Fruit fly (Drosophila melanogaster) whole organism, embryonic: Measurements from ENCODE around the gene CG11882.

ENCODE experiments used
- Abd-B ChIP-seq: fragments of 200-800 bp; sonication (Bioruptor generic); optimal IDR thresholded peaks from 2 replicates; lab custom pipeline; 2018; ENCODE audit warnings: missing biosample characterization, mild to moderate bottlenecking, missing genetic modification characterization, moderate library complexity
- Ada2b ChIP-seq: fragments of 200-800 bp; sonication (Bioruptor generic); IDR thresholded peaks from 2 replicates; pipeline ENCODE4 v1.3.6; 2022; ENCODE audit warnings: missing biosample characterization, missing genetic modification characterization
- Bteb2 ChIP-seq: fragments of 200-800 bp; sonication (Bioruptor generic); optimal IDR thresholded peaks from 2 replicates; lab custom pipeline; 2016; ENCODE audit warnings: missing biosample characterization, missing genetic modification characterization
- CG1024 ChIP-seq: fragments of 200-800 bp; sonication (Bioruptor generic); IDR thresholded peaks from 2 replicates; pipeline ENCODE4 v1.3.6; 2022; ENCODE audit warnings: missing biosample characterization, missing genetic modification characterization
- CG10979 ChIP-seq: fragments of 200-800 bp; sonication (Bioruptor generic); optimal IDR thresholded peaks from 2 replicates; lab custom pipeline; 2018; ENCODE audit warnings: missing biosample characterization, mild to moderate bottlenecking, missing genetic modification characterization, moderate library complexity
- CG11456 ChIP-seq: fragments of 200-800 bp; sonication (Bioruptor generic); IDR thresholded peaks from 3 replicates; pipeline ENCODE4 v1.3.6; 2022; ENCODE audit warnings: missing biosample characterization, missing genetic modification characterization
- CG12104 ChIP-seq: fragments of 200-800 bp; sonication (Bioruptor generic); optimal IDR thresholded peaks from 3 replicates; lab custom pipeline; 2016; ENCODE audit warnings: missing biosample characterization, missing genetic modification characterization
- CG12744 ChIP-seq: fragments of 200-800 bp; sonication (Bioruptor generic); optimal IDR thresholded peaks from 2 replicates; lab custom pipeline; 2016; ENCODE audit warnings: missing biosample characterization, missing genetic modification characterization
- CG14050 ChIP-seq: fragments of 200-800 bp; sonication (Bioruptor generic); IDR thresholded peaks from 3 replicates; pipeline ENCODE4 v1.3.6; 2022; ENCODE audit warnings: missing biosample characterization, missing genetic modification characterization
- CG15696 ChIP-seq: fragments of 200-800 bp; sonication (Bioruptor generic); optimal IDR thresholded peaks from 2 replicates; lab custom pipeline; 2019; ENCODE audit warnings: missing biosample characterization, mild to moderate bottlenecking, missing genetic modification characterization, moderate library complexity
- CG16863 ChIP-seq: fragments of 200-800 bp; sonication (Bioruptor generic); optimal IDR thresholded peaks from 3 replicates; lab custom pipeline; 2016; ENCODE audit warnings: missing biosample characterization, missing genetic modification characterization
- CG17361 ChIP-seq: fragments of 200-800 bp; sonication (Bioruptor generic); IDR thresholded peaks from 3 replicates; pipeline ENCODE4 v1.3.6; 2022; ENCODE audit warnings: missing biosample characterization, missing genetic modification characterization
- CG17568 ChIP-seq: fragments of 200-800 bp; sonication (Bioruptor generic); optimal IDR thresholded peaks from 2 replicates; lab custom pipeline; 2018; ENCODE audit warnings: missing biosample characterization, mild to moderate bottlenecking, missing genetic modification characterization, moderate library complexity
- CG18599 ChIP-seq: fragments of 200-800 bp; sonication (Bioruptor generic); optimal IDR thresholded peaks from 3 replicates; lab custom pipeline; 2017; ENCODE audit warnings: missing biosample characterization, missing genetic modification characterization, mild to moderate bottlenecking, moderate library complexity, missing genetic modification reagents
- CG6689 ChIP-seq: fragments of 200-800 bp; sonication (Bioruptor generic); IDR thresholded peaks from 2 replicates; pipeline ENCODE4 v1.3.6; 2022; ENCODE audit warnings: missing biosample characterization, missing genetic modification characterization
- CG7271 ChIP-seq: fragments of 200-800 bp; sonication (Bioruptor generic); optimal IDR thresholded peaks from 2 replicates; lab custom pipeline; 2018; ENCODE audit warnings: missing biosample characterization, mild to moderate bottlenecking, missing genetic modification characterization, moderate library complexity
- CG7987 ChIP-seq: fragments of 200-800 bp; sonication (Bioruptor generic); optimal IDR thresholded peaks from 2 replicates; lab custom pipeline; 2018; ENCODE audit warnings: missing biosample characterization, mild to moderate bottlenecking, missing genetic modification characterization, moderate library complexity
- CG9817 ChIP-seq: fragments of 200-800 bp; sonication (Bioruptor generic); optimal IDR thresholded peaks from 2 replicates; lab custom pipeline; 2018; ENCODE audit warnings: missing biosample characterization, mild to moderate bottlenecking, missing genetic modification characterization, moderate library complexity
- CrebB ChIP-seq: fragments of 200-800 bp; sonication (Bioruptor generic); optimal IDR thresholded peaks from 3 replicates; lab custom pipeline; 2018; ENCODE audit warnings: missing biosample characterization, mild to moderate bottlenecking, missing genetic modification characterization
- Dek ChIP-seq: fragments of 200-800 bp; sonication (Bioruptor generic); optimal IDR thresholded peaks from 3 replicates; lab custom pipeline; 2019; ENCODE audit warnings: missing biosample characterization, mild to moderate bottlenecking, missing genetic modification characterization, moderate library complexity
- Dip2 ChIP-seq: fragments of 200-800 bp; sonication (Bioruptor generic); IDR thresholded peaks from 2 replicates; pipeline ENCODE4 v1.3.6; 2022; ENCODE audit warnings: missing biosample characterization, missing genetic modification characterization
- ERR ChIP-seq: fragments of 200-800 bp; sonication (Bioruptor generic); optimal IDR thresholded peaks from 2 replicates; lab custom pipeline; 2016; ENCODE audit warnings: missing biosample characterization, missing genetic modification characterization
- Elba2 ChIP-seq: fragments of 200-800 bp; sonication (Bioruptor generic); optimal IDR thresholded peaks from 3 replicates; lab custom pipeline; 2016; ENCODE audit warnings: missing biosample characterization, missing genetic modification characterization
- MTF-1 ChIP-seq: fragments of 200-800 bp; sonication (Bioruptor generic); optimal IDR thresholded peaks from 2 replicates; lab custom pipeline; 2018; ENCODE audit warnings: missing biosample characterization, mild to moderate bottlenecking, missing genetic modification characterization, borderline replicate concordance
- Max ChIP-seq: fragments of 200-800 bp; sonication (Bioruptor generic); optimal IDR thresholded peaks from 2 replicates; lab custom pipeline; 2016; ENCODE audit warnings: missing biosample characterization, mild to moderate bottlenecking, missing genetic modification characterization
- NK7.1 ChIP-seq: fragments of 200-800 bp; sonication (Bioruptor generic); optimal IDR thresholded peaks from 3 replicates; lab custom pipeline; 2016; ENCODE audit warnings: missing biosample characterization, missing genetic modification characterization
- NfI ChIP-seq: fragments of 200-800 bp; sonication (Bioruptor generic); optimal IDR thresholded peaks from 3 replicates; lab custom pipeline; 2018; ENCODE audit warnings: missing biosample characterization, mild to moderate bottlenecking, missing genetic modification characterization, moderate library complexity
- PHDP ChIP-seq: fragments of 200-800 bp; sonication (Bioruptor generic); optimal IDR thresholded peaks from 3 replicates; lab custom pipeline; 2018; ENCODE audit warnings: missing biosample characterization, mild to moderate bottlenecking, missing genetic modification characterization, moderate library complexity
- Poxn ChIP-seq: fragments of 200-800 bp; sonication (Bioruptor generic); IDR thresholded peaks from 2 replicates; pipeline ENCODE4 v1.3.6; 2022; ENCODE audit warnings: missing biosample characterization, missing genetic modification characterization
- Sox102F ChIP-seq: fragments of 200-800 bp; sonication (Bioruptor generic); optimal IDR thresholded peaks from 2 replicates; lab custom pipeline; 2018; ENCODE audit warnings: missing biosample characterization, mild to moderate bottlenecking, missing genetic modification characterization, moderate library complexity
- Tbp ChIP-seq: fragments of >200 bp; optimal IDR thresholded peaks from 2 replicates; lab custom pipeline; 2018; ENCODE audit warnings: missing biosample characterization, missing genetic modification characterization
- Xrp1 ChIP-seq: fragments of 200-800 bp; sonication (Bioruptor generic); IDR thresholded peaks from 2 replicates; pipeline ENCODE4 v1.3.6; 2022; ENCODE audit warnings: missing biosample characterization, missing genetic modification characterization
- bab2 ChIP-seq: fragments of 200-800 bp; sonication (Bioruptor generic); optimal IDR thresholded peaks from 2 replicates; lab custom pipeline; 2016; ENCODE audit warnings: missing biosample characterization, missing genetic modification characterization
- bowl ChIP-seq: fragments of 200-800 bp; sonication (Bioruptor generic); IDR thresholded peaks from 2 replicates; pipeline ENCODE4 v1.3.6; 2022; ENCODE audit warnings: missing biosample characterization, missing genetic modification characterization
- cato ChIP-seq: fragments of 200-800 bp; sonication (Bioruptor generic); optimal IDR thresholded peaks from 2 replicates; lab custom pipeline; 2016; ENCODE audit warnings: missing biosample characterization, missing genetic modification characterization, borderline replicate concordance
- fru ChIP-seq: fragments of >200 bp; optimal IDR thresholded peaks from 2 replicates; lab custom pipeline; 2017
- gce ChIP-seq: fragments of 200-800 bp; sonication (Bioruptor generic); IDR thresholded peaks from 3 replicates; pipeline ENCODE4 v1.3.6; 2022; ENCODE audit warnings: missing biosample characterization, missing genetic modification characterization
- gcm2 ChIP-seq: fragments of 200-800 bp; sonication (Bioruptor generic); optimal IDR thresholded peaks from 2 replicates; lab custom pipeline; 2016; ENCODE audit warnings: missing biosample characterization, missing genetic modification characterization
- gem ChIP-seq: fragments of 200-800 bp; sonication (Bioruptor generic); optimal IDR thresholded peaks from 2 replicates; lab custom pipeline; 2019; ENCODE audit warnings: missing biosample characterization, mild to moderate bottlenecking, missing genetic modification characterization, moderate library complexity
- insv ChIP-seq, 2 experiments: fragments of 200-800 bp; sonication (Bioruptor generic); optimal IDR thresholded peaks; 3 replicates each; lab custom pipeline; 2016 to 2018; ENCODE audit warnings: missing biosample characterization in 2 of 2, missing genetic modification characterization in 2 of 2
- knrl ChIP-seq: fragments of 200-800 bp; sonication (Bioruptor generic); IDR thresholded peaks from 3 replicates; pipeline ENCODE4 v1.3.6; 2022; ENCODE audit warnings: missing biosample characterization, missing genetic modification characterization; ENCODE audit not compliant: partially characterized antibody
- luna ChIP-seq: fragments of 200-800 bp; sonication (Bioruptor generic); optimal IDR thresholded peaks from 2 replicates; lab custom pipeline; 2016; ENCODE audit warnings: missing biosample characterization, missing genetic modification characterization
- mirr ChIP-seq: fragments of 200-800 bp; sonication (Bioruptor generic); optimal IDR thresholded peaks from 3 replicates; lab custom pipeline; 2018; ENCODE audit warnings: missing biosample characterization, mild to moderate bottlenecking, missing genetic modification characterization
- run ChIP-seq: fragments of 200-800 bp; sonication (Bioruptor generic); optimal IDR thresholded peaks from 3 replicates; lab custom pipeline; 2018; ENCODE audit warnings: missing biosample characterization, mild to moderate bottlenecking, missing genetic modification characterization
- sqz ChIP-seq: fragments of 200-800 bp; sonication (Bioruptor generic); optimal IDR thresholded peaks from 3 replicates; lab custom pipeline; 2018; ENCODE audit warnings: missing biosample characterization, mild to moderate bottlenecking, missing genetic modification characterization
- tll ChIP-seq, 2 experiments: fragments of 200-800 bp in 1 of 2; fragments of >200 bp in 1 of 2; sonication (Bioruptor generic) in 1 of 2; optimal IDR thresholded peaks; 2 replicates each; lab custom pipeline; 2017 to 2019; ENCODE audit warnings: missing biosample characterization in 2 of 2, missing genetic modification characterization in 2 of 2, mild to moderate bottlenecking in 1 of 2, moderate library complexity in 1 of 2
- zen2 ChIP-seq: fragments of 200-800 bp; sonication (Bioruptor generic); IDR thresholded peaks from 3 replicates; pipeline ENCODE4 v1.3.6; 2022; ENCODE audit warnings: missing biosample characterization, missing genetic modification characterization; ENCODE audit not compliant: partially characterized antibody
- zfh1 ChIP-seq: fragments of 200-800 bp; sonication (Bioruptor generic); IDR thresholded peaks from 3 replicates; pipeline ENCODE4 v1.3.6; 2022; ENCODE audit warnings: missing biosample characterization, missing genetic modification characterization

CG11882 gene

dm6 chr3R:29122817-29123611, 25.0 kb downstream of the CG11882 start, which contains the start of the genes yem and Ctl2 (continued):
- TF ChIP-seq run (tag; lab: Kevin White, UChicago) (no peak), NK7.1 (peak; percentile 42), CrebB (tag; lab: Kevin White, UChicago) (no peak), cato (peak; percentile 57), gce (GFP tag; lab: Robert Waterston, UW) (peak; percentile 29; the same call in 1 of the 3 replicates), fru (no peak), Ada2b (GFP tag; lab: Robert Waterston, UW) (no peak; the same call in 1 of the 2 replicates), CG7271 (no peak), Poxn (no peak), gcm2 (GFP tag; lab: Kevin White, UChicago) (peak; percentile 46), gem (tag; lab: Kevin White, UChicago) (peak; percentile 71), CG1024 (GFP tag; lab: Robert Waterston, UW) (peak; percentile 25; the same call in 1 of the 2 replicates), Dek (tag; lab: Kevin White, UChicago) (peak; percentile 67), Tbp (GFP tag; lab: Kevin White, UChicago) (peak; percentile 24), Max (GFP tag; lab: Kevin White, UChicago) (peak; percentile 81), CG10979 (peak; percentile 32), CG14050 (GFP tag; lab: Robert Waterston, UW) (no peak; the same call in 2 of the 3 replicates), mirr (peak; percentile 6), ERR (GFP tag; lab: Kevin White, UChicago) (no peak), zen2 (GFP tag; lab: Robert Waterston, UW) (no peak), bowl (GFP tag; lab: Robert Waterston, UW) (no peak), CG15696 (tag; lab: Kevin White, UChicago) (peak; percentile 49), Abd-B (GFP tag; lab: Kevin White, UChicago) (peak; percentile 76), sqz (no peak), insv (GFP tag; optimal IDR thresholded peaks at IDR 0.05; lab: Kevin White, UChicago) (peak; percentile 13 to 38), Sox102F (GFP tag; lab: Kevin White, UChicago) (peak; percentile 59), Elba2 (GFP tag; lab: Kevin White, UChicago) (peak; percentile 67), CG18599 (GFP tag; lab: Kevin White, UChicago) (peak; percentile 69), MTF-1 (GFP tag; lab: Kevin White, UChicago) (peak; percentile 25), Xrp1 (GFP tag; lab: Robert Waterston, UW) (no peak), CG12104 (GFP tag; lab: Kevin White, UChicago) (peak; percentile 52), PHDP (peak; percentile 56), CG9817 (tag; lab: Kevin White, UChicago) (peak; percentile 67), CG6689 (peak; percentile 18; the same call in 1 of the 2 replicates), NfI (GFP tag; lab: Kevin White, UChicago) (peak; percentile 44), knrl (GFP tag; lab: Robert Waterston, UW) (no peak; the same call in 2 of the 3 replicates), Dip2 (no peak), zfh1 (GFP tag; lab: Robert Waterston, UW) (peak; percentile 75), CG11456 (GFP tag; lab: Robert Waterston, UW) (peak; percentile 81), CG16863 (GFP tag; lab: Kevin White, UChicago) (peak; percentile 82), tll (GFP tag; optimal IDR thresholded peaks at IDR 0.05; lab: Kevin White, UChicago) (peak; percentile 44 to 91), bab2 (GFP tag; lab: Kevin White, UChicago) (peak; percentile 81), CG17361 (GFP tag; lab: Robert Waterston, UW) (peak; percentile 89), Bteb2 (GFP tag; lab: Kevin White, UChicago) (peak; percentile 73), CG12744 (GFP tag; lab: Kevin White, UChicago) (peak; percentile 80), CG17568 (GFP tag; lab: Kevin White, UChicago) (no peak), luna (peak; percentile 31), CG7987 (GFP tag; lab: Kevin White, UChicago) (peak; percentile 38)
